Fruit fly (Drosophila melanogaster) whole organism, wandering third instar larva: ENCODE measurements around the gene CLIP-190.
A peak's percentile ranks its signal among the peaks of the same experiment; 100 is the strongest.

Experiments
- Abd-B ChIP-seq: fragments of >200 bp; optimal IDR thresholded peaks from 2 replicates; lab custom pipeline; 2017; ENCODE audit warnings: missing biosample characterization, missing genetic modification characterization
- CG32264 ChIP-seq: fragments of 200-800 bp; sonication (Bioruptor generic); optimal IDR thresholded peaks from 2 replicates; lab custom pipeline; 2016; ENCODE audit warnings: missing biosample characterization, missing genetic modification characterization
- CG9705 ChIP-seq: fragments of 200-800 bp; sonication (Bioruptor generic); optimal IDR thresholded peaks from 2 replicates; lab custom pipeline; 2018; ENCODE audit warnings: missing biosample characterization, mild to moderate bottlenecking, missing genetic modification characterization
- CrebA ChIP-seq: fragments of 200-800 bp; sonication (Bioruptor generic); optimal IDR thresholded peaks from 2 replicates; lab custom pipeline; 2016; ENCODE audit warnings: missing biosample characterization, mild to moderate bottlenecking, missing genetic modification characterization, borderline replicate concordance
- Dfd ChIP-seq: fragments of >200 bp; optimal IDR thresholded peaks from 2 replicates; lab custom pipeline; 2017; ENCODE audit warnings: missing biosample characterization, missing genetic modification characterization
- Dif ChIP-seq: fragments of 200-275, 200-300 bp; sonication (Bioruptor generic); optimal IDR thresholded peaks from 2 replicates; lab custom pipeline; 2018; ENCODE audit warnings: missing biosample characterization, missing genetic modification characterization; ENCODE audit not compliant: partially characterized antibody
- GATAd ChIP-seq: sonication (Bioruptor generic); optimal IDR thresholded peaks from 2 replicates; lab custom pipeline; 2016; ENCODE audit warnings: missing biosample characterization, missing genetic modification characterization
- HLH106 ChIP-seq: fragments of 200-800 bp; optimal IDR thresholded peaks from 3 replicates; lab custom pipeline; 2019; ENCODE audit warnings: missing biosample characterization, mild to moderate bottlenecking, missing genetic modification characterization, moderate library complexity
- Hnf4 ChIP-seq: fragments of 200-800 bp; sonication (Bioruptor generic); optimal IDR thresholded peaks from 2 replicates; lab custom pipeline; 2016; ENCODE audit warnings: missing biosample characterization, mild to moderate bottlenecking, missing genetic modification characterization
- Hr78 ChIP-seq: fragments of >200 bp; optimal IDR thresholded peaks from 2 replicates; lab custom pipeline; 2017; ENCODE audit warnings: missing biosample characterization, missing genetic modification characterization
- Hr83 ChIP-seq: fragments of 200-300 bp; sonication (Bioruptor generic); optimal IDR thresholded peaks from 2 replicates; lab custom pipeline; 2016; ENCODE audit warnings: missing biosample characterization, mild to moderate bottlenecking, missing genetic modification characterization, moderate library complexity; ENCODE audit not compliant: poor library complexity, severe bottlenecking
- Jra ChIP-seq: sonication (Bioruptor generic); optimal IDR thresholded peaks from 2 replicates; lab custom pipeline; 2016; ENCODE audit warnings: missing biosample characterization, missing genetic modification characterization
- Mio ChIP-seq: sonication (Bioruptor generic); optimal IDR thresholded peaks from 2 replicates; lab custom pipeline; 2016; ENCODE audit warnings: missing biosample characterization, missing genetic modification characterization
- Myc ChIP-seq: fragments of >200 bp; optimal IDR thresholded peaks from 2 replicates; lab custom pipeline; 2017
- N ChIP-seq: fragments of >200 bp; optimal IDR thresholded peaks from 2 replicates; lab custom pipeline; 2018; ENCODE audit warnings: missing biosample characterization, missing external identifiers, missing genetic modification characterization
- OdsH ChIP-seq: fragments of 200-800 bp; sonication (Bioruptor generic); optimal IDR thresholded peaks from 2 replicates; lab custom pipeline; 2016; ENCODE audit warnings: missing biosample characterization, mild to moderate bottlenecking, missing genetic modification characterization
- Rel ChIP-seq, 2 experiments: fragments of 200-800 bp; sonication (Bioruptor generic) in 1 of 2; optimal IDR thresholded peaks; 2 replicates in 1 of 2; 3 replicates in 1 of 2; lab custom pipeline; 2016 to 2019; ENCODE audit warnings: mild to moderate bottlenecking in 2 of 2, missing biosample characterization in 2 of 2, missing genetic modification characterization in 2 of 2, moderate library complexity in 1 of 2
- Sp1 ChIP-seq: fragments of 200-800 bp; sonication (Bioruptor generic); optimal IDR thresholded peaks from 3 replicates; lab custom pipeline; 2019; ENCODE audit warnings: missing biosample characterization, mild to moderate bottlenecking, missing genetic modification characterization, moderate library complexity
- Vsx2 ChIP-seq: fragments of 200-300, 225-300 bp; sonication (Bioruptor generic); optimal IDR thresholded peaks from 2 replicates; lab custom pipeline; 2018; ENCODE audit warnings: missing biosample characterization, missing genetic modification characterization; ENCODE audit not compliant: partially characterized antibody
- br ChIP-seq: fragments of 200-800 bp; sonication (Bioruptor generic); optimal IDR thresholded peaks from 2 replicates; lab custom pipeline; 2016; ENCODE audit warnings: missing biosample characterization, missing genetic modification characterization
- brk ChIP-seq: fragments of 200-800 bp; sonication (Bioruptor generic); optimal IDR thresholded peaks from 2 replicates; lab custom pipeline; 2016; ENCODE audit warnings: missing biosample characterization, mild to moderate bottlenecking, missing genetic modification characterization
- dl ChIP-seq, 2 experiments: fragments of 175-275, 200-275 bp in 1 of 2; fragments of 200-275 bp in 1 of 2; sonication (Bioruptor generic); optimal IDR thresholded peaks; lab custom pipeline; 2018; ENCODE audit warnings: mild to moderate bottlenecking in 2 of 2, missing biosample characterization in 2 of 2, missing genetic modification characterization in 2 of 2, moderate library complexity in 2 of 2; ENCODE audit not compliant: partially characterized antibody in 2 of 2, insufficient read depth in 1 of 2
- dmrt93B ChIP-seq: fragments of 200-800 bp; sonication (Bioruptor generic); optimal IDR thresholded peaks from 2 replicates; lab custom pipeline; 2018; ENCODE audit warnings: missing biosample characterization, mild to moderate bottlenecking, missing genetic modification characterization
- dsf ChIP-seq: sonication (Bioruptor generic); optimal IDR thresholded peaks from 2 replicates; lab custom pipeline; 2016; ENCODE audit warnings: missing biosample characterization, missing genetic modification characterization, borderline replicate concordance
- ey ChIP-seq: fragments of 200-800 bp; sonication (Bioruptor generic); optimal IDR thresholded peaks from 2 replicates; lab custom pipeline; 2016; ENCODE audit warnings: missing biosample characterization, missing genetic modification characterization
- foxo ChIP-seq, 2 experiments: fragments of 200-800 bp; sonication (Bioruptor generic); optimal IDR thresholded peaks; 2 replicates in 1 of 2; 3 replicates in 1 of 2; lab custom pipeline; 2016 to 2017; ENCODE audit warnings: missing biosample characterization in 2 of 2, missing genetic modification characterization in 2 of 2
- fru ChIP-seq: fragments of 200-800 bp; sonication (Bioruptor generic); optimal IDR thresholded peaks from 3 replicates; lab custom pipeline; 2016; ENCODE audit warnings: missing biosample characterization, mild to moderate bottlenecking, missing genetic modification characterization
- h ChIP-seq: fragments of 200-800 bp; sonication (Bioruptor generic); optimal IDR thresholded peaks from 3 replicates; lab custom pipeline; 2016; ENCODE audit warnings: missing biosample characterization, mild to moderate bottlenecking, missing genetic modification characterization
- jim ChIP-seq: fragments of 175-275, 200-325 bp; sonication (Bioruptor generic); optimal IDR thresholded peaks from 2 replicates; lab custom pipeline; 2016; ENCODE audit warnings: missing biosample characterization, mild to moderate bottlenecking, missing genetic modification characterization
- lola ChIP-seq: fragments of >200 bp; optimal IDR thresholded peaks from 2 replicates; lab custom pipeline; 2017; ENCODE audit warnings: missing biosample characterization, missing genetic modification characterization
- pan ChIP-seq: fragments of >200 bp; optimal IDR thresholded peaks from 2 replicates; lab custom pipeline; 2017
- psq ChIP-seq: fragments of 200-800 bp; sonication (Bioruptor generic); optimal IDR thresholded peaks from 3 replicates; lab custom pipeline; 2017; ENCODE audit warnings: missing biosample characterization, mild to moderate bottlenecking, missing genetic modification characterization, moderate library complexity
- rgr ChIP-seq: fragments of 200-800 bp; sonication (Bioruptor generic); optimal IDR thresholded peaks from 3 replicates; lab custom pipeline; 2016; ENCODE audit warnings: missing biosample characterization, mild to moderate bottlenecking, missing genetic modification characterization
- sage ChIP-seq: fragments of 200-800 bp; sonication (Bioruptor generic); optimal IDR thresholded peaks from 2 replicates; lab custom pipeline; 2016; ENCODE audit warnings: missing biosample characterization, mild to moderate bottlenecking, missing genetic modification characterization
- sv ChIP-seq: fragments of 200-800 bp; sonication (Bioruptor generic); optimal IDR thresholded peaks from 3 replicates; lab custom pipeline; 2016; ENCODE audit warnings: missing biosample characterization, missing genetic modification characterization
- tai ChIP-seq: sonication (Bioruptor generic); optimal IDR thresholded peaks from 2 replicates; lab custom pipeline; 2016; ENCODE audit warnings: missing biosample characterization, missing genetic modification characterization
- usp ChIP-seq: fragments of >200 bp; optimal IDR thresholded peaks from 2 replicates; lab custom pipeline; 2017; ENCODE audit warnings: missing biosample characterization, missing genetic modification characterization
- woc ChIP-seq: sonication (Bioruptor generic); optimal IDR thresholded peaks from 2 replicates; lab custom pipeline; 2016; ENCODE audit warnings: missing biosample characterization, mild to moderate bottlenecking, missing genetic modification characterization

The CLIP-190 gene

DNA sequence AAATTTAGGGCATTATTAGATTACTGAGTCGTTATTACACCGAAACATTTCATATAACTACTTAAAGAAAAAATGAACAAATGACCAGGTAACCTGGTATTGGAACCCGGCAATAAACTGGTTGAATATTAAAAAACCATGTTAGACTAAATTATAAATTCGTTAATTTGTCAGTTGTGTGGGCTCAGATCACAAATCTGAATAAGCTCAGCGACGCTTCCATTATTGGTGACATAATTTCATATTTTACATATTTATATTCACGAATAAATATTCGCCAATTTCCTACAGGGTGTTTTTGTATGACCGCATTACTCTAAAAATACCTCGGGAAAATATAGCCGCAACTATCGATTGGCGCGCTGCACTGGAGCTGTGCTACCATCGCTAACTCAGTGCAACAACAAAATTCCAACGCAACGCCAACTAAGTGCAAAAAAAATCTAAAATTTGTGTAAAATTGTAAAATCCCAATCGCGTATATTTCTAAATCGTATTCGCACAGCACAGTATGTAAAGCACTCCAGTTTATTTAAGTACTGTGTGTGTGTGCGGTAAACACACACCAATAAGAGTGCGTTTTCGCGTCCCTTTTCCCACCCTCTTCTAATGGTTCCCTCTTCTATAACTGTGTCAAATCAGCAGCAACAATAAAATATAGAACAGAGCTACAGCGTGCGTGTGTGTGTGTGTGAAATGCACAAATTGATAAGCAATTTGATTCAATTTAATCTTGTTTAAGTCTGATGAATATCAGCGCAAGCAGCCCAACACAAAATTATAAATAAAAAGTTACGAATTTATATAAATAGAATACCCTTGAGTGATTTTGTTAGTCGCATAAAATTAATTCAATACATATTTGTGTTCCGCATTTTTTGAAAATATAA lies at the start of gene CLIP-190:
CLIP-190 (plus strand) TSS at position 370 of the 890 bp plus-strand sequence.
- TF ChIP-seq N (GFP tag; lab: Kevin White, UChicago): no peak
- peak; percentile 67 for TF ChIP-seq woc
- TF ChIP-seq dmrt93B (GFP tag; lab: Kevin White, UChicago): no peak
- TF ChIP-seq jim (GFP tag; lab: Kevin White, UChicago): no peak
- TF ChIP-seq Hr83: peak; percentile 53
- TF ChIP-seq brk (GFP tag; lab: Kevin White, UChicago): no peak
- TF ChIP-seq tai (GFP tag; lab: Kevin White, UChicago): no peak
- peak; percentile 29 for TF ChIP-seq Dif (GFP tag; lab: Kevin White, UChicago)
- TF ChIP-seq rgr (GFP tag; lab: Kevin White, UChicago): peak; percentile 14
- no peak for TF ChIP-seq OdsH (GFP tag; lab: Kevin White, UChicago)
- no peak for TF ChIP-seq dl (GFP tag; optimal IDR thresholded peaks at IDR 0.05; lab: Kevin White, UChicago; ENCODE audit: insufficient read depth in 1 of 2, partially characterized antibody in 2 of 2)
- TF ChIP-seq Mio (GFP tag; lab: Kevin White, UChicago): no peak
- no peak for TF ChIP-seq lola
- no peak for TF ChIP-seq Dfd (GFP tag; lab: Kevin White, UChicago)
- no peak for TF ChIP-seq CG32264 (GFP tag; lab: Kevin White, UChicago)
- TF ChIP-seq foxo (GFP tag; optimal IDR thresholded peaks at IDR 0.05; lab: Kevin White, UChicago): peak in 1 of 2 experiments; percentile 31
- TF ChIP-seq CG9705 (GFP tag; lab: Kevin White, UChicago): no peak
- TF ChIP-seq Abd-B (GFP tag; lab: Kevin White, UChicago): no peak
- no peak for TF ChIP-seq sage
- TF ChIP-seq fru (GFP tag; lab: Kevin White, UChicago): no peak
- no peak for TF ChIP-seq Hr78 (GFP tag; lab: Kevin White, UChicago)
- TF ChIP-seq Jra (GFP tag; lab: Kevin White, UChicago): no peak
- TF ChIP-seq HLH106: no peak
- TF ChIP-seq ey (GFP tag; lab: Kevin White, UChicago): no peak
- TF ChIP-seq h (GFP tag; lab: Kevin White, UChicago): peak; percentile 13
- peak; percentile 7 for TF ChIP-seq GATAd (GFP tag; lab: Kevin White, UChicago)
- TF ChIP-seq dsf (GFP tag; lab: Kevin White, UChicago): no peak
- TF ChIP-seq Myc (lab: Kevin White, UChicago): no peak
- no peak for TF ChIP-seq usp (GFP tag; lab: Kevin White, UChicago)
- no peak for TF ChIP-seq Vsx2 (GFP tag; lab: Kevin White, UChicago)
- TF ChIP-seq CrebA: no peak
- no peak for TF ChIP-seq br (GFP tag; lab: Kevin White, UChicago)
- TF ChIP-seq Hnf4 (GFP tag; lab: Kevin White, UChicago): no peak
- TF ChIP-seq Sp1 (GFP tag; lab: Kevin White, UChicago): no peak
- no peak for TF ChIP-seq sv
- TF ChIP-seq pan (lab: Kevin White, UChicago): no peak
- no peak for TF ChIP-seq Rel (GFP tag; optimal IDR thresholded peaks at IDR 0.05; lab: Kevin White, UChicago)
- peak; percentile 7 for TF ChIP-seq Rel (tag; optimal IDR thresholded peaks at IDR 0.05; lab: Kevin White, UChicago)
- TF ChIP-seq psq (GFP tag; lab: Kevin White, UChicago): no peak
- TF ChIP-seq, all 38 proteins: peak for 8

DNA sequence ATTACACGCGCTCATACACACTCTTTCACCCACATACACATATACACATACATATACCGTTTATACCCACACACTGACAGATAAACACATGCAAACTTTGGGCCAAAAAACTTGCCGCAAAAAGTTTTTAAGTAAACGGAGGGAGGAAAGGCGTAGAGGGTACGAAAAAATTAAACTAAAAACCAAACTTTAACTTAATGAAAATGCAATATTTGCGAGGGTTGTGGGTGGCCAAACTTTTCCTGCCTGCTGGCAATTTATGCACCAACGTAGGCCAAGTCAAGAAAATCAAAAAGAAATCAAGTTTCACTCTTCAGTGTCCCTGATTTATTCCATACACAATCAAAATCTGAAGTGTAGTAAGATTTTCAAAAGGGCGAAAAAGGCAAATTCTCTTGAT lies 21.3 kb upstream of the CLIP-190 start, which contains the start of gene CG31804:
CG31804 (plus strand) TSS at position 301 of the 400 bp plus-strand sequence.
- TF ChIP-seq h (GFP tag; lab: Kevin White, UChicago) (no peak), GATAd (GFP tag; lab: Kevin White, UChicago) (no peak), lola (no peak), fru (GFP tag; lab: Kevin White, UChicago) (no peak), pan (lab: Kevin White, UChicago) (no peak), Abd-B (GFP tag; lab: Kevin White, UChicago) (no peak), dl (GFP tag; optimal IDR thresholded peaks at IDR 0.05; lab: Kevin White, UChicago; ENCODE audit: insufficient read depth in 1 of 2, partially characterized antibody in 2 of 2) (no peak), woc (no peak), Sp1 (GFP tag; lab: Kevin White, UChicago) (no peak)
